Worm (Caenorhabditis elegans): ENCODE results near the gene acr-2.

acr-2 gene

DNA sequence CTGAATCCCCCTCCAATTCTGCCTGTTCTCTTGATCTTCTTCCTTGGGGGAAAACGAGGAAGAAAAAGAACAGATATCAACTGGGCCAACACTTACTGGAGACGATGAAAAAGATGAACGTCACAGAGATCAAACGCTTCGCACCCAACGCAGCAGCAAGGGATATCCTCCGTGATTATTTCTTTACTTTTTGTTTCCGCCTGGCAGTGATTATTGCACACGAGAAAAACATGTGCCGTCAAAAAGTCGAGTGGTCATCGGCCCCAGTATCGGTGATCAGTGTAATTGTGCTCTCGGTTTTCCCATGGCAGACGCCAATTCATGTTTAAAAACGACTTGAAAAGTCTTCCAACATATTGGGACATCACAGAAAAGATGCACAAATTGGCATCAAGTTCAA, 43.2 kb downstream of the acr-2 start (continued):
- no peak for TF ChIP-seq elt-2 (tag; optimal IDR thresholded peaks at IDR 0.05)
- no peak for TF ChIP-seq nhr-12 (tag; optimal IDR thresholded peaks at IDR 0.05)
- no peak for TF ChIP-seq nhr-67 (tag; optimal IDR thresholded peaks at IDR 0.05)
- no peak for TF ChIP-seq daf-12 (tag; optimal IDR thresholded peaks at IDR 0.05)
- no peak for TF ChIP-seq elt-1 (tag; optimal IDR thresholded peaks at IDR 0.05)
- TF ChIP-seq nhr-11 (tag; optimal IDR thresholded peaks at IDR 0.05), result no peak

DNA sequence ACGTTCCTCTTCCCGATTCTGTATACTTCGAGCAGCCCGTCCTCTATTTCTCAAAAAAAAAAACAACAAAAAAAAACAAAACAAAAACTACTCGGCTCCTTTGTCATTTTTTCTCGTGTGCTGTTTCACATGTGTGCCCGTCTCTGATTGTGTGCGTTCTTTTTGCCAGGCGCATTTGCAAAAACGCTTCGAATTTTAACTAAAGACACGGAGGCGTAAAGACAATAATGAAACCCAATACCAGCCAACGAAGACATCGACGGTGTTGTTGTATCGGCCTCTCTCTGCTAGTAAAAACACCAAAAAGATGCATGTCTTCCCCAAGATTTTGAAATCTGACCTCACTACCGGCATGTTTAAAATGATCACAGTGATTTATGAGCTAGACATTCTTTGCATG, 44.5 kb downstream of the acr-2 start:
- TF ChIP-seq lin-39 (tag; optimal IDR thresholded peaks at IDR 0.05), result no peak
- TF ChIP-seq snpc-4 (tag; optimal IDR thresholded peaks at IDR 0.05), result no peak
- TF ChIP-seq pha-4 (tag; optimal IDR thresholded peaks at IDR 0.05), result peak; percentile 51
- peak; percentile 7 for TF ChIP-seq nhr-43 (tag; optimal IDR thresholded peaks at IDR 0.05; ENCODE audit: poor library complexity, severe bottlenecking)
- TF ChIP-seq ama-1 (optimal IDR thresholded peaks at IDR 0.05), result peak; percentile 47
- TF ChIP-seq mdl-1 (tag; optimal IDR thresholded peaks at IDR 0.05), result peak; percentile 75
- TF ChIP-seq egl-27 (tag; optimal IDR thresholded peaks at IDR 0.05), result no peak

DNA sequence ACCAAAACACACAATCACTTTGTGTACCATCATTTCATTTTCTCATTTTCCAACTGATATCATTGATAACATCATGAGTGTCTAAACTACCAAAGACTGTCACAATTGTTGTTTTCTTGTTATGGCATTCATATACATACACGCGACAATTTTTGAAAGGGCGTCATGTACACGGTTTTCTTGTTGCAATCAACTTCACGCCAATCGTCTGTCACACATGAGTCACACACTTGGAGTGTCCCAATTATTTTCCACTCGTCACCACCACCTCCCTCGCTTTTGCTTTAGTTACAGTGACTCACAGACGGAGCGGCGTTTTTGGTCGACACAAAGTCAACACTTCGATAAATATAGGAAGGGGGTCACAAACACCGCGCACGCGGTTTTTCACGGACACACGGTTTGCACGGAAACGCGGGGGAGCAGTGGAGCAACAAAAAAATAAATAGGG, 45.6 kb downstream of the acr-2 start:
- TF ChIP-seq nhr-23 (tag; optimal IDR thresholded peaks at IDR 0.05) (peak; percentile 68), nhr-25 (tag; optimal IDR thresholded peaks at IDR 0.05) (peak; percentile 34), ZK546.5 (tag; optimal IDR thresholded peaks at IDR 0.05) (no peak), skn-1 (tag; optimal IDR thresholded peaks at IDR 0.05) (peak; percentile 21), pqm-1 (tag; optimal IDR thresholded peaks at IDR 0.05) (peak; percentile 95), zag-1 (tag; optimal IDR thresholded peaks at IDR 0.05) (no peak), lin-15B (tag; optimal IDR thresholded peaks at IDR 0.05) (no peak), nhr-12 (tag; optimal IDR thresholded peaks at IDR 0.05) (no peak), elt-2 (tag; optimal IDR thresholded peaks at IDR 0.05) (peak; percentile 78), sea-2 (GFP tag; optimal IDR thresholded peaks at IDR 0.05) (no peak), aly-2 (tag; optimal IDR thresholded peaks at IDR 0.05) (no peak), unc-39 (tag; optimal IDR thresholded peaks at IDR 0.05) (no peak), tbx-2 (tag; optimal IDR thresholded peaks at IDR 0.05) (no peak), lsy-12 (tag; optimal IDR thresholded peaks at IDR 0.05) (no peak), unc-62 (GFP tag; optimal IDR thresholded peaks at IDR 0.05) (no peak), R02D3.7 (tag; optimal IDR thresholded peaks at IDR 0.05) (no peak), hmg-11 (tag; optimal IDR thresholded peaks at IDR 0.05) (no peak), fkh-2 (tag; optimal IDR thresholded peaks at IDR 0.05) (no peak), nhr-11 (tag; optimal IDR thresholded peaks at IDR 0.05) (no peak), lin-39 (tag; optimal IDR thresholded peaks at IDR 0.05) (no peak), eor-1 (tag; optimal IDR thresholded peaks at IDR 0.05) (no peak), jun-1 (tag; optimal IDR thresholded peaks at IDR 0.05) (peak; percentile 86), elt-3 (tag; optimal IDR thresholded peaks at IDR 0.05) (peak in 1 of 3 experiments; percentile 14), ceh-9 (tag; optimal IDR thresholded peaks at IDR 0.05) (no peak), snpc-4 (tag; optimal IDR thresholded peaks at IDR 0.05) (no peak), nhr-76 (tag; optimal IDR thresholded peaks at IDR 0.05) (no peak), egl-27 (tag; optimal IDR thresholded peaks at IDR 0.05) (no peak), ceh-82 (tag; optimal IDR thresholded peaks at IDR 0.05) (no peak), nhr-67 (tag; optimal IDR thresholded peaks at IDR 0.05) (no peak), nhr-43 (tag; optimal IDR thresholded peaks at IDR 0.05; ENCODE audit: poor library complexity, severe bottlenecking) (peak; percentile 35), nhr-77 (tag; optimal IDR thresholded peaks at IDR 0.05) (no peak), ztf-4 (tag; optimal IDR thresholded peaks at IDR 0.05) (no peak), mml-1 (tag; optimal IDR thresholded peaks at IDR 0.05) (no peak), pha-4 (tag; optimal IDR thresholded peaks at IDR 0.05) (peak; percentile 96), mdl-1 (tag; optimal IDR thresholded peaks at IDR 0.05) (peak; percentile 83), fos-1 (tag; optimal IDR thresholded peaks at IDR 0.05) (peak; percentile 80), ceh-16 (tag; optimal IDR thresholded peaks at IDR 0.05) (no peak), ceh-28 (tag; optimal IDR thresholded peaks at IDR 0.05) (no peak), elt-1 (tag; optimal IDR thresholded peaks at IDR 0.05) (no peak), egl-5 (tag; optimal IDR thresholded peaks at IDR 0.05) (no peak), daf-12 (tag; optimal IDR thresholded peaks at IDR 0.05) (no peak), ztf-11 (tag; optimal IDR thresholded peaks at IDR 0.05) (no peak), nfya-1 (tag; optimal IDR thresholded peaks at IDR 0.05; ENCODE audit: insufficient read depth) (peak; percentile 30), nhr-237 (tag; optimal IDR thresholded peaks at IDR 0.05) (no peak), ama-1 (optimal IDR thresholded peaks at IDR 0.05) (no peak), fkh-10 (GFP tag; optimal IDR thresholded peaks at IDR 0.05) (no peak), nhr-28 (tag; optimal IDR thresholded peaks at IDR 0.05) (no peak)
